Fruit fly (Drosophila melanogaster) whole organism, embryonic: ENCODE results near the gene Rpn12.

ENCODE experiments used
- ATbp ChIP-seq: fragments of 200-800 bp; sonication (Bioruptor generic); optimal IDR thresholded peaks from 2 replicates; lab custom pipeline; 2017; ENCODE audit warnings: missing biosample characterization, mild to moderate bottlenecking, missing genetic modification characterization, missing genetic modification reagents
- Ada2b ChIP-seq: fragments of 200-800 bp; sonication (Bioruptor generic); IDR thresholded peaks from 2 replicates; pipeline ENCODE4 v1.3.6; 2022; ENCODE audit warnings: missing biosample characterization, missing genetic modification characterization
- Atf-2 ChIP-seq: fragments of 200-800 bp; sonication (Bioruptor generic); optimal IDR thresholded peaks from 2 replicates; lab custom pipeline; 2016; ENCODE audit warnings: missing biosample characterization, missing genetic modification characterization
- B-H1 ChIP-seq: fragments of 200-800 bp; sonication (Bioruptor generic); IDR thresholded peaks from 3 replicates; pipeline ENCODE4 v1.3.6; 2022; ENCODE audit warnings: missing biosample characterization, missing genetic modification characterization
- Bteb2 ChIP-seq: fragments of 200-800 bp; sonication (Bioruptor generic); optimal IDR thresholded peaks from 2 replicates; lab custom pipeline; 2016; ENCODE audit warnings: missing biosample characterization, missing genetic modification characterization
- C15 ChIP-seq: fragments of 200-800 bp; sonication (Bioruptor generic); IDR thresholded peaks from 3 replicates; pipeline ENCODE4 v1.3.6; 2022; ENCODE audit warnings: missing biosample characterization, missing genetic modification characterization
- CG10147 ChIP-seq: fragments of 200-800 bp; sonication (Bioruptor generic); optimal IDR thresholded peaks from 2 replicates; lab custom pipeline; 2019; ENCODE audit warnings: missing biosample characterization, mild to moderate bottlenecking, missing genetic modification characterization, moderate library complexity
- CG11560 ChIP-seq: fragments of 200-800 bp; sonication (Bioruptor generic); IDR thresholded peaks from 3 replicates; pipeline ENCODE4 v1.3.6; 2022; ENCODE audit warnings: missing biosample characterization, missing genetic modification characterization
- CG1529 ChIP-seq: fragments of 200-800 bp; sonication (Bioruptor generic); optimal IDR thresholded peaks from 3 replicates; lab custom pipeline; 2018; ENCODE audit warnings: missing biosample characterization, missing genetic modification characterization
- CG1602 ChIP-seq: fragments of 200-800 bp; sonication (Bioruptor generic); optimal IDR thresholded peaks from 3 replicates; lab custom pipeline; 2016; ENCODE audit warnings: missing biosample characterization, missing genetic modification characterization
- CG2120 ChIP-seq: fragments of 200-800 bp; sonication (Bioruptor generic); optimal IDR thresholded peaks from 3 replicates; lab custom pipeline; 2016; ENCODE audit warnings: missing biosample characterization, missing genetic modification characterization
- CG31365 ChIP-seq: fragments of 200-800 bp; sonication (Bioruptor generic); optimal IDR thresholded peaks from 2 replicates; lab custom pipeline; 2018; ENCODE audit warnings: missing biosample characterization, mild to moderate bottlenecking, missing genetic modification characterization
- CG31388 ChIP-seq: fragments of 200-800 bp; sonication (Bioruptor generic); optimal IDR thresholded peaks from 2 replicates; lab custom pipeline; 2016; ENCODE audit warnings: missing biosample characterization, missing genetic modification characterization
- CG3163 ChIP-seq: fragments of 200-800 bp; sonication (Bioruptor generic); optimal IDR thresholded peaks from 3 replicates; lab custom pipeline; 2016; ENCODE audit warnings: missing biosample characterization, missing genetic modification characterization
- CG33213 ChIP-seq: fragments of 200-800 bp; sonication (Bioruptor generic); optimal IDR thresholded peaks from 3 replicates; lab custom pipeline; 2016; ENCODE audit warnings: missing biosample characterization, missing genetic modification characterization
- CG5245 ChIP-seq: fragments of 200-800 bp; sonication (Bioruptor generic); optimal IDR thresholded peaks from 3 replicates; lab custom pipeline; 2016; ENCODE audit warnings: missing biosample characterization, missing genetic modification characterization
- CG6654 ChIP-seq: fragments of 200-800 bp; sonication (Bioruptor generic); optimal IDR thresholded peaks from 2 replicates; lab custom pipeline; 2017; ENCODE audit warnings: missing biosample characterization, mild to moderate bottlenecking, missing genetic modification characterization
- CG7556 ChIP-seq: fragments of 200-800 bp; sonication (Bioruptor generic); optimal IDR thresholded peaks from 2 replicates; lab custom pipeline; 2017; ENCODE audit warnings: missing biosample characterization, mild to moderate bottlenecking, missing genetic modification characterization
- CG7839 ChIP-seq: fragments of 200-800 bp; sonication (Bioruptor generic); optimal IDR thresholded peaks from 3 replicates; lab custom pipeline; 2018; ENCODE audit warnings: missing biosample characterization, mild to moderate bottlenecking, missing genetic modification characterization, moderate library complexity
- CG7928 ChIP-seq: fragments of 200-800 bp; sonication (Bioruptor generic); optimal IDR thresholded peaks from 2 replicates; lab custom pipeline; 2017; ENCODE audit warnings: missing biosample characterization, mild to moderate bottlenecking, missing genetic modification characterization
- CoRest ChIP-seq: fragments of 200-800 bp; sonication (Bioruptor generic); optimal IDR thresholded peaks from 3 replicates; lab custom pipeline; 2018; ENCODE audit warnings: missing biosample characterization, mild to moderate bottlenecking, missing genetic modification characterization, moderate library complexity
- CrebB ChIP-seq: fragments of 200-800 bp; sonication (Bioruptor generic); optimal IDR thresholded peaks from 3 replicates; lab custom pipeline; 2018; ENCODE audit warnings: missing biosample characterization, mild to moderate bottlenecking, missing genetic modification characterization
- Dad ChIP-seq: fragments of 200-800 bp; sonication (Bioruptor generic); optimal IDR thresholded peaks from 3 replicates; lab custom pipeline; 2016; ENCODE audit warnings: missing biosample characterization, missing genetic modification characterization
- Dbx ChIP-seq: fragments of 200-800 bp; sonication (Bioruptor generic); IDR thresholded peaks from 3 replicates; pipeline ENCODE4 v1.3.6; 2022; ENCODE audit warnings: missing biosample characterization, missing genetic modification characterization
- Gsc ChIP-seq: fragments of 200-800 bp; sonication (Bioruptor generic); IDR thresholded peaks from 2 replicates; pipeline ENCODE4 v1.3.6; 2022; ENCODE audit warnings: missing biosample characterization, missing genetic modification characterization
- Hmr ChIP-seq: fragments of 200-800 bp; sonication (Bioruptor generic); optimal IDR thresholded peaks from 3 replicates; lab custom pipeline; 2017; ENCODE audit warnings: mild to moderate bottlenecking, missing biosample characterization, missing genetic modification reagents, missing genetic modification characterization
- Hmx ChIP-seq: fragments of 200-800 bp; sonication (Bioruptor generic); optimal IDR thresholded peaks from 2 replicates; lab custom pipeline; 2016; ENCODE audit warnings: missing biosample characterization, missing genetic modification characterization
- Kr ChIP-seq: fragments of 200-800 bp; sonication (Bioruptor generic); optimal IDR thresholded peaks from 2 replicates; lab custom pipeline; 2017; ENCODE audit warnings: missing biosample characterization, mild to moderate bottlenecking, missing genetic modification characterization
- NK7.1 ChIP-seq: fragments of 200-800 bp; sonication (Bioruptor generic); optimal IDR thresholded peaks from 3 replicates; lab custom pipeline; 2016; ENCODE audit warnings: missing biosample characterization, missing genetic modification characterization
- Neu2 ChIP-seq: fragments of 200-800 bp; sonication (Bioruptor generic); optimal IDR thresholded peaks from 3 replicates; lab custom pipeline; 2016; ENCODE audit warnings: missing biosample characterization, missing genetic modification characterization, borderline replicate concordance
- Nf-YA ChIP-seq: fragments of 200-800 bp; sonication (Bioruptor generic); IDR thresholded peaks from 2 replicates; pipeline ENCODE4 v1.3.6; 2022; ENCODE audit warnings: missing biosample characterization, missing genetic modification characterization
- YL-1 ChIP-seq: fragments of 200-800 bp; sonication (Bioruptor generic); optimal IDR thresholded peaks from 3 replicates; lab custom pipeline; 2017; ENCODE audit warnings: missing biosample characterization, mild to moderate bottlenecking, missing genetic modification characterization
- al ChIP-seq: fragments of 200-800 bp; sonication (Bioruptor generic); IDR thresholded peaks from 2 replicates; pipeline ENCODE4 v1.3.6; 2022; ENCODE audit warnings: missing biosample characterization, missing genetic modification characterization
- ase ChIP-seq: fragments of 200-800 bp; sonication (Bioruptor generic); IDR thresholded peaks from 3 replicates; pipeline ENCODE4 v1.3.6; 2022; ENCODE audit warnings: missing biosample characterization, missing genetic modification characterization
- bsh ChIP-seq, 2 experiments: fragments of 200-800 bp; sonication (Bioruptor generic); optimal IDR thresholded peaks; 2 replicates each; lab custom pipeline; 2017 to 2018; ENCODE audit warnings: mild to moderate bottlenecking in 2 of 2, missing biosample characterization in 2 of 2, missing genetic modification characterization in 2 of 2, moderate library complexity in 1 of 2
- croc ChIP-seq: fragments of 200-800 bp; sonication (Bioruptor generic); conservative IDR thresholded peaks from 3 replicates; pipeline ENCODE4 v1.3.6; 2022; ENCODE audit warnings: missing biosample characterization, missing genetic modification characterization
- gfzf ChIP-seq: fragments of 200-800 bp; sonication (Bioruptor generic); optimal IDR thresholded peaks from 2 replicates; lab custom pipeline; 2016; ENCODE audit warnings: missing biosample characterization, mild to moderate bottlenecking, missing genetic modification characterization, moderate library complexity
- insv ChIP-seq, 2 experiments: fragments of 200-800 bp; sonication (Bioruptor generic); optimal IDR thresholded peaks; 3 replicates each; lab custom pipeline; 2016 to 2018; ENCODE audit warnings: missing biosample characterization in 2 of 2, missing genetic modification characterization in 2 of 2
- klu ChIP-seq: fragments of 200-800 bp; sonication (Bioruptor generic); IDR thresholded peaks from 2 replicates; pipeline ENCODE4 v1.3.6; 2022; ENCODE audit warnings: missing biosample characterization, missing genetic modification characterization
- pho ChIP-seq: fragments of 200-800 bp; sonication (Bioruptor generic); optimal IDR thresholded peaks from 2 replicates; lab custom pipeline; 2016; ENCODE audit warnings: missing biosample characterization, missing genetic modification characterization
- pnt ChIP-seq: fragments of 200-800 bp; sonication (Bioruptor generic); optimal IDR thresholded peaks from 3 replicates; lab custom pipeline; 2016; ENCODE audit warnings: missing biosample characterization, missing genetic modification characterization
- repo ChIP-seq: fragments of 200-800 bp; sonication (Bioruptor generic); optimal IDR thresholded peaks from 2 replicates; lab custom pipeline; 2016; ENCODE audit warnings: missing biosample characterization, missing genetic modification characterization
- scrt ChIP-seq: fragments of 200-800 bp; sonication (Bioruptor generic); optimal IDR thresholded peaks from 2 replicates; lab custom pipeline; 2018; ENCODE audit warnings: missing biosample characterization, mild to moderate bottlenecking, missing genetic modification characterization, moderate library complexity
- tna ChIP-seq: fragments of 200-800 bp; sonication (Bioruptor generic); IDR thresholded peaks from 2 replicates; pipeline ENCODE4 v1.3.6; 2022; ENCODE audit warnings: missing biosample characterization, missing genetic modification characterization; ENCODE audit not compliant: partially characterized antibody
- toy ChIP-seq: fragments of 200-800 bp; sonication (Bioruptor generic); IDR thresholded peaks from 2 replicates; pipeline ENCODE4 v1.3.6; 2022; ENCODE audit warnings: missing biosample characterization, missing genetic modification characterization
- trh ChIP-seq: fragments of 200-800 bp; sonication (Bioruptor generic); optimal IDR thresholded peaks from 2 replicates; lab custom pipeline; 2016; ENCODE audit warnings: missing biosample characterization, missing genetic modification characterization
- tx ChIP-seq: fragments of 200-800 bp; sonication (Bioruptor generic); optimal IDR thresholded peaks from 2 replicates; lab custom pipeline; 2016; ENCODE audit warnings: missing biosample characterization, missing genetic modification characterization
- unc-4 ChIP-seq: fragments of 200-800 bp; sonication (Bioruptor generic); IDR thresholded peaks from 2 replicates; pipeline ENCODE4 v1.3.6; 2022; ENCODE audit warnings: missing biosample characterization, missing genetic modification characterization; ENCODE audit not compliant: partially characterized antibody
- usp ChIP-seq: fragments of >200 bp; optimal IDR thresholded peaks from 2 replicates; lab custom pipeline; 2017; ENCODE audit warnings: missing biosample characterization, missing genetic modification characterization
- zfh1 ChIP-seq: fragments of 200-800 bp; sonication (Bioruptor generic); IDR thresholded peaks from 3 replicates; pipeline ENCODE4 v1.3.6; 2022; ENCODE audit warnings: missing biosample characterization, missing genetic modification characterization
- zfh2 ChIP-seq: fragments of 200-800 bp; sonication (Bioruptor generic); optimal IDR thresholded peaks from 2 replicates; lab custom pipeline; 2016; ENCODE audit warnings: missing biosample characterization, missing genetic modification characterization

Rpn12 gene

dm6 chr3L:16587994-16588622 lies 5.3 kb downstream of the Rpn12 start (continued):
- TF ChIP-seq toy (GFP tag; lab: Robert Waterston, UW) (peak; percentile 34; the same call in 1 of the 2 replicates), Kr (GFP tag; lab: Kevin White, UChicago) (no peak), unc-4 (GFP tag; lab: Robert Waterston, UW) (peak; percentile 95), YL-1 (GFP tag; lab: Kevin White, UChicago) (peak; percentile 93), CG31365 (tag; lab: Kevin White, UChicago) (no peak), Hmx (no peak), CG7928 (no peak), Dad (GFP tag; lab: Kevin White, UChicago) (peak; percentile 64), CG7556 (GFP tag; lab: Kevin White, UChicago) (peak; percentile 36), zfh1 (peak; percentile 58; the same call in 1 of the 3 replicates), Hmr (peak; percentile 80), pho (GFP tag; lab: Kevin White, UChicago) (peak; percentile 67), trh (GFP tag; lab: Kevin White, UChicago) (peak; percentile 25), usp (no peak), Nf-YA (no peak), ATbp (GFP tag; lab: Kevin White, UChicago) (no peak), CG5245 (GFP tag; lab: Kevin White, UChicago) (peak; percentile 37), CG2120 (GFP tag; lab: Kevin White, UChicago) (peak; percentile 75), gfzf (GFP tag; lab: Kevin White, UChicago) (peak; percentile 55), CG31388 (GFP tag; lab: Kevin White, UChicago) (no peak), C15 (GFP tag; lab: Robert Waterston, UW) (no peak), insv (GFP tag; optimal IDR thresholded peaks at IDR 0.05; lab: Kevin White, UChicago) (peak in 1 of 2 experiments; percentile 6), CG33213 (peak; percentile 60), al (GFP tag; lab: Robert Waterston, UW) (peak; percentile 20; the same call in 1 of the 2 replicates), scrt (GFP tag; lab: Kevin White, UChicago) (no peak), tx (GFP tag; lab: Kevin White, UChicago) (peak; percentile 41), croc (GFP tag; lab: Robert Waterston, UW) (no peak), zfh2 (GFP tag; lab: Kevin White, UChicago) (peak; percentile 70), CoRest (peak; percentile 74), CG10147 (GFP tag; lab: Kevin White, UChicago) (peak; percentile 36), pnt (GFP tag; lab: Kevin White, UChicago) (peak; percentile 53), CG3163 (peak; percentile 13), Gsc (no peak), CG7839 (tag; lab: Kevin White, UChicago) (peak; percentile 63), klu (GFP tag; lab: Robert Waterston, UW) (peak; percentile 100), Neu2 (GFP tag; lab: Kevin White, UChicago) (peak; percentile 42), CG6654 (GFP tag; lab: Kevin White, UChicago) (no peak), repo (peak; percentile 14), CG1602 (GFP tag; lab: Kevin White, UChicago) (peak; percentile 36), NK7.1 (no peak), ase (GFP tag; lab: Robert Waterston, UW) (0 out of 3 replicates have a peak, but pooled peaks have one; percentile 51), B-H1 (GFP tag; lab: Robert Waterston, UW) (peak; percentile 57), Dbx (GFP tag; lab: Robert Waterston, UW) (peak; percentile 76), CrebB (tag; lab: Kevin White, UChicago) (no peak), CG1529 (GFP tag; lab: Kevin White, UChicago) (peak; percentile 18), tna (GFP tag; lab: Robert Waterston, UW) (no peak; the same call in none of the 2 replicates), CG11560 (tag; lab: Robert Waterston, UW) (no peak), Atf-2 (GFP tag; lab: Kevin White, UChicago) (no peak), Bteb2 (GFP tag; lab: Kevin White, UChicago) (peak; percentile 38), Ada2b (peak; percentile 51), bsh (GFP tag; optimal IDR thresholded peaks at IDR 0.05; lab: Kevin White, UChicago) (peak in 1 of 2 experiments; percentile 57)
